Fruit fly (Drosophila melanogaster): Measurements from ENCODE around the gene CG17349.
A peak's percentile ranks its signal among the peaks of the same experiment; 100 is the strongest.

CG17349 gene

dm6 chr2L:19364075-19364474 lies 6.2 kb upstream of the CG17349 start, which contains the start of gene CG13086:
CG13086 (plus strand) TSS chr2L:19364375.
- TF ChIP-seq CG15710 (tag; optimal IDR thresholded peaks at IDR 0.05) (no peak), Snoo (tag; optimal IDR thresholded peaks at IDR 0.05) (no peak), fd96Ca (GFP tag; IDR thresholded peaks at IDR 0.05) (no peak), Pif1A (GFP tag; optimal IDR thresholded peaks at IDR 0.05) (no peak), CG8301 (tag; optimal IDR thresholded peaks at IDR 0.05) (no peak)

- TF ChIP-seq CG4496 (GFP tag; IDR thresholded peaks at IDR 0.05) (peak; percentile 37; the same call in 2 of the 3 replicates), gl (tag; optimal IDR thresholded peaks at IDR 0.05) (no peak), CG8159 (tag; optimal IDR thresholded peaks at IDR 0.05) (peak; percentile 73), fd96Ca (GFP tag; IDR thresholded peaks at IDR 0.05) (0 out of 3 replicates have a peak, but pooled peaks have one; percentile 47), Ets98B (GFP tag; IDR thresholded peaks at IDR 0.05) (peak; percentile 43), CG14655 (GFP tag; optimal IDR thresholded peaks at IDR 0.05) (peak; percentile 69), CG32121 (GFP tag; IDR thresholded peaks at IDR 0.05) (peak; percentile 24; the same call in 1 of the 2 replicates), rn (GFP tag; IDR thresholded peaks at IDR 0.05) (no peak), CG12605 (GFP tag; IDR thresholded peaks at IDR 0.05) (0 out of 2 replicates have a peak, but pooled peaks have one; percentile 30), EcR (GFP tag; optimal IDR thresholded peaks at IDR 0.05) (peak; percentile 45), Snoo (tag; optimal IDR thresholded peaks at IDR 0.05) (peak; percentile 65), CG10348 (GFP tag; IDR thresholded peaks at IDR 0.05) (no peak), Pif1A (GFP tag; optimal IDR thresholded peaks at IDR 0.05) (peak; percentile 32), D1 (tag; optimal IDR thresholded peaks at IDR 0.05) (no peak), CG17806 (tag; optimal IDR thresholded peaks at IDR 0.05) (peak; percentile 56), CG34367 (tag; optimal IDR thresholded peaks at IDR 0.05) (peak; percentile 59), Pif1B (GFP tag; optimal IDR thresholded peaks at IDR 0.05) (peak; percentile 40), CG15710 (tag; optimal IDR thresholded peaks at IDR 0.05) (peak; percentile 66), CG9948 (tag; optimal IDR thresholded peaks at IDR 0.05) (peak; percentile 45), CG8301 (tag; optimal IDR thresholded peaks at IDR 0.05) (peak; percentile 62), CG13204 (GFP tag; optimal IDR thresholded peaks at IDR 0.05) (no peak)
These were observed 5.6 kb upstream of the CG17349 start for dm6 chr2L:19364622-19365021.

- TF ChIP-seq rn (GFP tag; IDR thresholded peaks at IDR 0.05) (no peak), CG15710 (tag; optimal IDR thresholded peaks at IDR 0.05) (peak; percentile 34), CG13204 (GFP tag; optimal IDR thresholded peaks at IDR 0.05) (no peak)
These were observed 3.9 kb upstream of the CG17349 start for dm6 chr2L:19366301-19366700.

- TF ChIP-seq Pif1B (GFP tag; optimal IDR thresholded peaks at IDR 0.05) (no peak), CG17806 (tag; optimal IDR thresholded peaks at IDR 0.05) (no peak), CG13204 (GFP tag; optimal IDR thresholded peaks at IDR 0.05) (no peak), Pif1A (GFP tag; optimal IDR thresholded peaks at IDR 0.05) (no peak), Ets98B (GFP tag; IDR thresholded peaks at IDR 0.05) (no peak), CG8301 (tag; optimal IDR thresholded peaks at IDR 0.05) (no peak), CG8159 (tag; optimal IDR thresholded peaks at IDR 0.05) (no peak), CG10348 (GFP tag; IDR thresholded peaks at IDR 0.05) (no peak), Snoo (tag; optimal IDR thresholded peaks at IDR 0.05) (no peak), EcR (GFP tag; optimal IDR thresholded peaks at IDR 0.05) (no peak), CG14655 (GFP tag; optimal IDR thresholded peaks at IDR 0.05) (no peak)
These were observed 3.5 kb upstream of the CG17349 start for dm6 chr2L:19366730-19367129.

- TF ChIP-seq D1 (tag; optimal IDR thresholded peaks at IDR 0.05) (no peak), CG13204 (GFP tag; optimal IDR thresholded peaks at IDR 0.05) (no peak), CG8159 (tag; optimal IDR thresholded peaks at IDR 0.05) (peak; percentile 27), EcR (GFP tag; optimal IDR thresholded peaks at IDR 0.05) (no peak), CG15710 (tag; optimal IDR thresholded peaks at IDR 0.05) (no peak)
These were observed 3.6 kb downstream of the CG17349 start for dm6 chr2L:19373809-19374208.

- peak; percentile 32 for TF ChIP-seq Snoo (tag; optimal IDR thresholded peaks at IDR 0.05)
- peak; percentile 67 for TF ChIP-seq Pif1A (GFP tag; optimal IDR thresholded peaks at IDR 0.05)
- TF ChIP-seq CG17806 (tag; optimal IDR thresholded peaks at IDR 0.05), result peak; percentile 64
- peak; percentile 70 for TF ChIP-seq CG12605 (GFP tag; IDR thresholded peaks at IDR 0.05)
- TF ChIP-seq CG13204 (GFP tag; optimal IDR thresholded peaks at IDR 0.05), result no peak
- TF ChIP-seq fd96Ca (GFP tag; IDR thresholded peaks at IDR 0.05), result peak; percentile 88
- no peak for TF ChIP-seq EcR (GFP tag; optimal IDR thresholded peaks at IDR 0.05)
- TF ChIP-seq CG9948 (tag; optimal IDR thresholded peaks at IDR 0.05), result peak; percentile 56
- TF ChIP-seq Ets98B (GFP tag; IDR thresholded peaks at IDR 0.05), result peak; percentile 82
- peak; percentile 84 for TF ChIP-seq CG14655 (GFP tag; optimal IDR thresholded peaks at IDR 0.05)
- TF ChIP-seq CG32121 (GFP tag; IDR thresholded peaks at IDR 0.05), result peak; percentile 48
- TF ChIP-seq CG8301 (tag; optimal IDR thresholded peaks at IDR 0.05), result peak; percentile 80
- TF ChIP-seq rn (GFP tag; IDR thresholded peaks at IDR 0.05), result no peak
- TF ChIP-seq CG15710 (tag; optimal IDR thresholded peaks at IDR 0.05), result peak; percentile 52
- TF ChIP-seq D1 (tag; optimal IDR thresholded peaks at IDR 0.05), result no peak
- peak; percentile 9 for TF ChIP-seq gl (tag; optimal IDR thresholded peaks at IDR 0.05)
- TF ChIP-seq CG4496 (GFP tag; IDR thresholded peaks at IDR 0.05), result peak; percentile 81
- TF ChIP-seq Pif1B (GFP tag; optimal IDR thresholded peaks at IDR 0.05), result peak; percentile 51
- no peak for TF ChIP-seq CG10348 (GFP tag; IDR thresholded peaks at IDR 0.05)
- peak; percentile 70 for TF ChIP-seq CG8159 (tag; optimal IDR thresholded peaks at IDR 0.05)
- peak; percentile 49 for TF ChIP-seq CG34367 (tag; optimal IDR thresholded peaks at IDR 0.05)
These were observed 5.9 kb downstream of the CG17349 start for dm6 chr2L:19376145-19376544.
